Worm (Caenorhabditis elegans): ENCODE data around the gene spp-30.

- TF ChIP-seq him-1 (tag; optimal IDR thresholded peaks at IDR 0.05) (no peak), dao-5 (tag; optimal IDR thresholded peaks at IDR 0.05) (no peak)
Observed at ce11 chrX:11675573-11675972, 47.1 kb upstream of the spp-30 start.

All from whole organism, L4/young adult.